Fruit fly (Drosophila melanogaster) whole organism, embryonic: ENCODE data around the gene CG5096.
A peak's percentile ranks its signal among the peaks of the same experiment; 100 is the strongest.

ENCODE experiments used
- Aef1 ChIP-seq: fragments of 200-800 bp; sonication (Bioruptor generic); IDR thresholded peaks from 3 replicates; pipeline ENCODE4 v1.3.6; 2022; ENCODE audit warnings: missing biosample characterization, missing genetic modification characterization
- CG12769 ChIP-seq: fragments of 200-800 bp; sonication (Bioruptor generic); optimal IDR thresholded peaks from 2 replicates; lab custom pipeline; 2019; ENCODE audit warnings: missing biosample characterization, mild to moderate bottlenecking, missing genetic modification characterization, moderate library complexity
- CG13624 ChIP-seq: fragments of 200-800 bp; sonication (Bioruptor generic); optimal IDR thresholded peaks from 2 replicates; lab custom pipeline; 2016; ENCODE audit warnings: missing biosample characterization, missing genetic modification characterization
- CG14965 ChIP-seq: fragments of 200-800 bp; sonication (Bioruptor generic); optimal IDR thresholded peaks from 2 replicates; lab custom pipeline; 2016; ENCODE audit warnings: missing biosample characterization, missing genetic modification characterization, borderline replicate concordance
- CG15011 ChIP-seq: fragments of 200-800 bp; sonication (Bioruptor generic); optimal IDR thresholded peaks from 3 replicates; lab custom pipeline; 2018; ENCODE audit warnings: missing biosample characterization, mild to moderate bottlenecking, missing genetic modification characterization
- CG16815 ChIP-seq: fragments of 200-800 bp; sonication (Bioruptor generic); optimal IDR thresholded peaks from 3 replicates; lab custom pipeline; 2017; ENCODE audit warnings: missing biosample characterization, mild to moderate bottlenecking, missing genetic modification characterization
- CG17361 ChIP-seq: fragments of 200-800 bp; sonication (Bioruptor generic); IDR thresholded peaks from 3 replicates; pipeline ENCODE4 v1.3.6; 2022; ENCODE audit warnings: missing biosample characterization, missing genetic modification characterization
- CG17568 ChIP-seq: fragments of 200-800 bp; sonication (Bioruptor generic); optimal IDR thresholded peaks from 2 replicates; lab custom pipeline; 2018; ENCODE audit warnings: missing biosample characterization, mild to moderate bottlenecking, missing genetic modification characterization, moderate library complexity
- CG18262 ChIP-seq: fragments of 200-800 bp; optimal IDR thresholded peaks from 3 replicates; lab custom pipeline; 2019; ENCODE audit warnings: missing biosample characterization, mild to moderate bottlenecking, missing genetic modification characterization, moderate library complexity
- CG30431 ChIP-seq: fragments of 200-800 bp; sonication (Bioruptor generic); optimal IDR thresholded peaks from 2 replicates; lab custom pipeline; 2017; ENCODE audit warnings: missing biosample characterization, missing genetic modification characterization
- CG32767 ChIP-seq: fragments of 200-800 bp; sonication (Bioruptor generic); IDR thresholded peaks from 2 replicates; pipeline ENCODE4 v1.3.6; 2022; ENCODE audit warnings: missing biosample characterization, missing genetic modification characterization
- CG4617 ChIP-seq: fragments of 200-800 bp; sonication (Bioruptor generic); optimal IDR thresholded peaks from 3 replicates; lab custom pipeline; 2016; ENCODE audit warnings: missing biosample characterization, missing genetic modification characterization, borderline replicate concordance
- CG5180 ChIP-seq: fragments of 200-800 bp; sonication (Bioruptor generic); optimal IDR thresholded peaks from 3 replicates; lab custom pipeline; 2017; ENCODE audit warnings: missing biosample characterization, missing genetic modification characterization, mild to moderate bottlenecking, moderate library complexity, missing genetic modification reagents
- CG6175 ChIP-seq: fragments of 200-800 bp; sonication (Bioruptor generic); IDR thresholded peaks from 3 replicates; pipeline ENCODE4 v1.3.6; 2022; ENCODE audit warnings: missing biosample characterization, missing genetic modification characterization
- CG6813 ChIP-seq: fragments of 200-800 bp; sonication (Bioruptor generic); optimal IDR thresholded peaks from 2 replicates; lab custom pipeline; 2017; ENCODE audit warnings: missing biosample characterization, missing genetic modification characterization, mild to moderate bottlenecking, moderate library complexity, missing genetic modification reagents
- CG7357 ChIP-seq: fragments of 200-800 bp; sonication (Bioruptor generic); IDR thresholded peaks from 3 replicates; pipeline ENCODE4 v1.3.6; 2022; ENCODE audit warnings: missing biosample characterization, missing genetic modification characterization
- CG7839 ChIP-seq: fragments of 200-800 bp; sonication (Bioruptor generic); optimal IDR thresholded peaks from 3 replicates; lab custom pipeline; 2018; ENCODE audit warnings: missing biosample characterization, mild to moderate bottlenecking, missing genetic modification characterization, moderate library complexity
- CG8359 ChIP-seq: fragments of 200-800 bp; sonication (Bioruptor generic); optimal IDR thresholded peaks from 2 replicates; lab custom pipeline; 2017; ENCODE audit warnings: missing biosample characterization, mild to moderate bottlenecking, missing genetic modification characterization, borderline replicate concordance
- D19B ChIP-seq: fragments of 200-800 bp; sonication (Bioruptor generic); optimal IDR thresholded peaks from 2 replicates; lab custom pipeline; 2017; ENCODE audit warnings: missing biosample characterization, mild to moderate bottlenecking, missing genetic modification characterization
- Dbx ChIP-seq: fragments of 200-800 bp; sonication (Bioruptor generic); IDR thresholded peaks from 3 replicates; pipeline ENCODE4 v1.3.6; 2022; ENCODE audit warnings: missing biosample characterization, missing genetic modification characterization
- Dfd ChIP-seq, 2 experiments: fragments of >200 bp; optimal IDR thresholded peaks; 2 replicates each; lab custom pipeline; 2017; ENCODE audit warnings: missing biosample characterization in 2 of 2, missing genetic modification characterization in 2 of 2
- Dref ChIP-seq: fragments of 200-800 bp; sonication (Bioruptor generic); IDR thresholded peaks from 2 replicates; pipeline ENCODE4 v1.3.6; 2022; ENCODE audit warnings: missing biosample characterization, missing genetic modification characterization
- Fer1 ChIP-seq: fragments of 200-800 bp; sonication (Bioruptor generic); optimal IDR thresholded peaks from 2 replicates; lab custom pipeline; 2017; ENCODE audit warnings: missing biosample characterization, mild to moderate bottlenecking, missing genetic modification characterization
- Gsc ChIP-seq: fragments of 200-800 bp; sonication (Bioruptor generic); IDR thresholded peaks from 2 replicates; pipeline ENCODE4 v1.3.6; 2022; ENCODE audit warnings: missing biosample characterization, missing genetic modification characterization
- Gug ChIP-seq: fragments of 200-800 bp; sonication (Bioruptor generic); IDR thresholded peaks from 4 replicates; pipeline ENCODE4 v1.3.6; 2022; ENCODE audit warnings: missing biosample characterization, missing genetic modification characterization
- Hmx ChIP-seq: fragments of 200-800 bp; sonication (Bioruptor generic); optimal IDR thresholded peaks from 2 replicates; lab custom pipeline; 2016; ENCODE audit warnings: missing biosample characterization, missing genetic modification characterization
- Meics ChIP-seq: fragments of 200-800 bp; sonication (Bioruptor generic); optimal IDR thresholded peaks from 2 replicates; lab custom pipeline; 2017; ENCODE audit warnings: missing biosample characterization, mild to moderate bottlenecking, missing genetic modification characterization
- Mrtf ChIP-seq: fragments of 200-800 bp; sonication (Bioruptor generic); IDR thresholded peaks from 3 replicates; pipeline ENCODE4 v1.3.6; 2022; ENCODE audit warnings: missing biosample characterization, missing genetic modification characterization
- Myb ChIP-seq: fragments of 200-800 bp; sonication (Bioruptor generic); optimal IDR thresholded peaks from 2 replicates; lab custom pipeline; 2016; ENCODE audit warnings: missing biosample characterization, missing genetic modification characterization
- Nf-YA ChIP-seq: fragments of 200-800 bp; sonication (Bioruptor generic); IDR thresholded peaks from 2 replicates; pipeline ENCODE4 v1.3.6; 2022; ENCODE audit warnings: missing biosample characterization, missing genetic modification characterization
- NfI ChIP-seq: fragments of 200-800 bp; sonication (Bioruptor generic); optimal IDR thresholded peaks from 3 replicates; lab custom pipeline; 2018; ENCODE audit warnings: missing biosample characterization, mild to moderate bottlenecking, missing genetic modification characterization, moderate library complexity
- Oaz ChIP-seq: fragments of 200-800 bp; sonication (Bioruptor generic); IDR thresholded peaks from 2 replicates; pipeline ENCODE4 v1.3.6; 2022; ENCODE audit warnings: missing biosample characterization, missing genetic modification characterization
- Side ChIP-seq: fragments of 200-800 bp; sonication (Bioruptor generic); optimal IDR thresholded peaks from 2 replicates; lab custom pipeline; 2016; ENCODE audit warnings: missing biosample characterization, missing genetic modification characterization
- bbx ChIP-seq: fragments of 200-800 bp; sonication (Bioruptor generic); IDR thresholded peaks from 2 replicates; pipeline ENCODE4 v1.3.6; 2022; ENCODE audit warnings: missing biosample characterization, missing genetic modification characterization; ENCODE audit not compliant: partially characterized antibody
- cad ChIP-seq: fragments of >200 bp; optimal IDR thresholded peaks from 2 replicates; lab custom pipeline; 2017; ENCODE audit warnings: missing biosample characterization, missing genetic modification characterization
- cas ChIP-seq: fragments of 200-800 bp; sonication (Bioruptor generic); IDR thresholded peaks from 2 replicates; pipeline ENCODE4 v1.3.6; 2022; ENCODE audit warnings: missing biosample characterization, missing genetic modification characterization
- crc ChIP-seq: fragments of 200-800 bp; sonication (Bioruptor generic); optimal IDR thresholded peaks from 2 replicates; lab custom pipeline; 2016; ENCODE audit warnings: missing biosample characterization, missing genetic modification characterization
- crol ChIP-seq: fragments of 200-800 bp; sonication (Bioruptor generic); IDR thresholded peaks from 2 replicates; pipeline ENCODE4 v1.3.6; 2022; ENCODE audit warnings: missing biosample characterization, missing genetic modification characterization
- dmrt11E ChIP-seq: fragments of 200-800 bp; sonication (Bioruptor generic); optimal IDR thresholded peaks from 3 replicates; lab custom pipeline; 2018; ENCODE audit warnings: missing biosample characterization, mild to moderate bottlenecking, missing genetic modification characterization, moderate library complexity
- esg ChIP-seq: fragments of 200-800 bp; sonication (Bioruptor generic); conservative IDR thresholded peaks from 2 replicates; pipeline ENCODE4 v1.3.6; 2022; ENCODE audit warnings: missing biosample characterization, missing genetic modification characterization
- fu2 ChIP-seq: fragments of 200-800 bp; sonication (Bioruptor generic); optimal IDR thresholded peaks from 2 replicates; lab custom pipeline; 2016; ENCODE audit warnings: missing biosample characterization, missing genetic modification characterization
- gcm2 ChIP-seq: fragments of 200-800 bp; sonication (Bioruptor generic); optimal IDR thresholded peaks from 2 replicates; lab custom pipeline; 2016; ENCODE audit warnings: missing biosample characterization, missing genetic modification characterization
- hth ChIP-seq: fragments of >200 bp; optimal IDR thresholded peaks from 2 replicates; lab custom pipeline; 2017; ENCODE audit warnings: inconsistent platforms
- knrl ChIP-seq: fragments of 200-800 bp; sonication (Bioruptor generic); IDR thresholded peaks from 3 replicates; pipeline ENCODE4 v1.3.6; 2022; ENCODE audit warnings: missing biosample characterization, missing genetic modification characterization; ENCODE audit not compliant: partially characterized antibody
- lab ChIP-seq: fragments of 200-800 bp; sonication (Bioruptor generic); optimal IDR thresholded peaks from 3 replicates; lab custom pipeline; 2017; ENCODE audit warnings: missing biosample characterization, missing genetic modification characterization, mild to moderate bottlenecking, moderate library complexity, missing genetic modification reagents
- onecut ChIP-seq: fragments of 200-800 bp; sonication (Bioruptor generic); IDR thresholded peaks from 2 replicates; pipeline ENCODE4 v1.3.6; 2022; ENCODE audit warnings: missing biosample characterization, missing genetic modification characterization
- rib ChIP-seq: fragments of 200-800 bp; sonication (Bioruptor generic); IDR thresholded peaks from 2 replicates; pipeline ENCODE4 v1.3.6; 2022; ENCODE audit warnings: missing biosample characterization, missing genetic modification characterization
- row ChIP-seq: fragments of 200-800 bp; sonication (Bioruptor generic); IDR thresholded peaks from 3 replicates; pipeline ENCODE4 v1.3.6; 2022; ENCODE audit warnings: missing biosample characterization, missing genetic modification characterization
- ssp ChIP-seq: fragments of 200-800 bp; sonication (Bioruptor generic); IDR thresholded peaks from 2 replicates; pipeline ENCODE4 v1.3.6; 2022; ENCODE audit warnings: missing biosample characterization, missing genetic modification characterization
- vvl ChIP-seq: fragments of 200-800 bp; sonication (Bioruptor generic); IDR thresholded peaks from 2 replicates; pipeline ENCODE4 v1.3.6; 2022; ENCODE audit warnings: missing biosample characterization, missing genetic modification characterization

CG5096 gene

dm6 chr2L:10422643-10423606, 40.9 kb downstream of the CG5096 start, which contains the start of the genes pie and Wdfy2 (continued):
- TF ChIP-seq cas (no peak), CG16815 (GFP tag; lab: Kevin White, UChicago) (no peak), hth (lab: Kevin White, UChicago) (no peak), CG17361 (GFP tag; lab: Robert Waterston, UW) (peak; percentile 56; the same call in 1 of the 3 replicates), lab (GFP tag; lab: Kevin White, UChicago) (no peak), Nf-YA (GFP tag; lab: Robert Waterston, UW) (no peak), CG6175 (GFP tag; lab: Robert Waterston, UW) (no peak), CG18262 (tag; lab: Kevin White, UChicago) (peak; percentile 31), CG7357 (GFP tag; lab: Robert Waterston, UW) (peak; percentile 97), Hmx (GFP tag; lab: Kevin White, UChicago) (no peak), CG30431 (no peak), Gug (no peak), CG13624 (no peak), NfI (GFP tag; lab: Kevin White, UChicago) (no peak), knrl (GFP tag; lab: Robert Waterston, UW) (no peak; the same call in 2 of the 3 replicates), D19B (GFP tag; lab: Kevin White, UChicago) (no peak), vvl (GFP tag; lab: Robert Waterston, UW) (peak; percentile 12; the same call in 1 of the 2 replicates), CG8359 (GFP tag; lab: Kevin White, UChicago) (no peak), Dref (GFP tag; lab: Robert Waterston, UW) (peak; percentile 47), Meics (GFP tag; lab: Kevin White, UChicago) (no peak), dmrt11E (tag; lab: Kevin White, UChicago) (peak; percentile 8), Gsc (no peak), Aef1 (GFP tag; lab: Robert Waterston, UW) (peak; percentile 29; the same call in 1 of the 3 replicates), CG7839 (tag; lab: Kevin White, UChicago) (no peak), CG12769 (no peak), esg (no peak), Dbx (no peak), gcm2 (GFP tag; lab: Kevin White, UChicago) (no peak), CG4617 (GFP tag; lab: Kevin White, UChicago) (peak; percentile 29), fu2 (GFP tag; lab: Kevin White, UChicago) (no peak), CG5180 (no peak), bbx (GFP tag; lab: Robert Waterston, UW) (no peak), CG32767 (GFP tag; lab: Robert Waterston, UW) (no peak), onecut (GFP tag; lab: Robert Waterston, UW) (no peak), row (peak; percentile 77), rib (GFP tag; lab: Robert Waterston, UW) (no peak), CG17568 (GFP tag; lab: Kevin White, UChicago) (no peak), CG14965 (no peak), Myb (GFP tag; lab: Kevin White, UChicago) (no peak), ssp (GFP tag; lab: Robert Waterston, UW) (peak; percentile 97), Fer1 (GFP tag; lab: Kevin White, UChicago) (no peak), CG15011 (GFP tag; lab: Kevin White, UChicago) (no peak), CG6813 (no peak), crc (GFP tag; lab: Kevin White, UChicago) (no peak), Oaz (GFP tag; lab: Robert Waterston, UW) (no peak), Side (GFP tag; lab: Kevin White, UChicago) (no peak), crol (GFP tag; lab: Robert Waterston, UW) (no peak), Dfd (GFP tag; optimal IDR thresholded peaks at IDR 0.05; lab: Kevin White, UChicago) (peak in 1 of 2 experiments; percentile 66), Mrtf (no peak), cad (GFP tag; lab: Kevin White, UChicago) (no peak)
